Worm (Caenorhabditis elegans) whole organism, L3 larva: Measurements from ENCODE around the gene Y50E8A.1.

Experiments
- ama-1 ChIP-seq: fragments of 150-350 bp; optimal IDR thresholded peaks from 2 replicates; lab custom pipeline; 2018
- ceh-9 ChIP-seq: sonication (generic microtip); optimal IDR thresholded peaks from 2 replicates; lab custom pipeline; 2018; ENCODE audit warnings: missing biosample characterization, missing genetic modification characterization
- daf-12 ChIP-seq: fragments of 150-350 bp; optimal IDR thresholded peaks from 2 replicates; lab custom pipeline; 2014; ENCODE audit warnings: missing biosample characterization, missing genetic modification reagents, missing genetic modification characterization
- skn-1 ChIP-seq: fragments of 150-350 bp; optimal IDR thresholded peaks from 2 replicates; lab custom pipeline; 2014; ENCODE audit warnings: missing biosample characterization, missing genetic modification characterization
- unc-39 ChIP-seq: sonication (generic microtip); optimal IDR thresholded peaks from 4 replicates; lab custom pipeline; 2017; ENCODE audit warnings: missing biosample characterization, missing genetic modification characterization

- TF ChIP-seq daf-12 (tag; lab: Kevin White, UChicago) (no peak), skn-1 (peak; percentile 15), unc-39 (tag; lab: Kevin White, UChicago) (no peak), ama-1 (no peak), ceh-9 (tag; lab: Kevin White, UChicago) (no peak)
Observed at ce11 chrV:14773048-14773447, 46.4 kb downstream of the Y50E8A.1 start, which contains the start of gene haf-7.
